Worm (Caenorhabditis elegans): ENCODE results near the gene cpg-7.

The cpg-7 gene

ce11 chrII:14059767-14060166 is 49.3 kb downstream of the cpg-7 start, which contains the start of gene rpb-11 (continued):
- no peak for TF ChIP-seq ztf-1 (GFP tag; conservative IDR thresholded peaks at IDR 0.05)
